Worm (Caenorhabditis elegans) whole organism, L4 larva: ENCODE results near the gene F18E3.12.

Source experiments
- ZK546.5 ChIP-seq, 2 experiments: sonication (generic microtip); optimal IDR thresholded peaks; 2 replicates each; lab custom pipeline; 2017; ENCODE audit warnings: missing biosample characterization in 2 of 2, missing genetic modification characterization in 2 of 2
- aha-1 ChIP-seq: fragments of 150-350 bp; peaks from one replicate; lab custom pipeline; 2014; ENCODE audit warnings: missing biosample characterization, missing genetic modification characterization
- ama-1 ChIP-seq: fragments of 150-350 bp; optimal IDR thresholded peaks from 2 replicates; lab custom pipeline; 2014; ENCODE audit warnings: inconsistent platforms, mixed read lengths
- arid-1 ChIP-seq: fragments of 200-800 bp; sonication (Bioruptor generic); conservative IDR thresholded peaks from 2 replicates; pipeline ENCODE4 v1.3.6; 2022; ENCODE audit warnings: missing genetic modification reagents, missing genetic modification characterization, missing compliant biosample characterization
- ceh-32 ChIP-seq: sonication (generic microtip); optimal IDR thresholded peaks from 2 replicates; lab custom pipeline; 2016; ENCODE audit warnings: mild to moderate bottlenecking, missing genetic modification characterization, missing compliant biosample characterization; ENCODE audit not compliant: poor library complexity
- cey-2 ChIP-seq: sonication (generic microtip); optimal IDR thresholded peaks from 3 replicates; lab custom pipeline; 2017; ENCODE audit warnings: missing genetic modification characterization, mild to moderate bottlenecking, missing compliant biosample characterization, antibody characterized with exemption, borderline replicate concordance; ENCODE audit not compliant: insufficient read depth
- dmd-8 ChIP-seq: fragments of 200-800 bp; sonication (Bioruptor generic); IDR thresholded peaks from 2 replicates; pipeline ENCODE4 v1.3.6; 2022; ENCODE audit warnings: missing genetic modification characterization, missing compliant biosample characterization
- mdl-1 ChIP-seq, 2 experiments: fragments of 150-350 bp in 1 of 2; sonication (generic microtip) in 1 of 2; optimal IDR thresholded peaks; 2 replicates each; lab custom pipeline; 2014 to 2017; ENCODE audit warnings: missing biosample characterization in 2 of 2, missing genetic modification characterization in 2 of 2
- nhr-10 ChIP-seq: fragments of 150-350 bp; optimal IDR thresholded peaks from 2 replicates; lab custom pipeline; 2014; ENCODE audit warnings: missing biosample characterization, missing genetic modification characterization
- nhr-6 ChIP-seq: fragments of 150-350 bp; optimal IDR thresholded peaks from 2 replicates; lab custom pipeline; 2014; ENCODE audit warnings: missing biosample characterization, missing genetic modification characterization
- nhr-77 ChIP-seq: fragments of 150-350 bp; optimal IDR thresholded peaks from 2 replicates; lab custom pipeline; 2014; ENCODE audit warnings: missing biosample characterization, missing genetic modification characterization
- pqm-1 ChIP-seq: sonication (generic microtip); optimal IDR thresholded peaks from 2 replicates; lab custom pipeline; 2017; ENCODE audit warnings: missing biosample characterization, missing genetic modification characterization
- unc-62 ChIP-seq, 3 experiments: fragments of 150-350 bp in 1 of 3; sonication (generic microtip); optimal IDR thresholded peaks in 2 of 3; peaks in 1 of 3; 1 replicate in 1 of 3; 2 replicates in 2 of 3; lab custom pipeline; 2014 to 2017; ENCODE audit warnings: missing biosample characterization in 3 of 3, missing genetic modification characterization in 3 of 3, missing genetic modification reagents in 3 of 3, missing genotype in 1 of 3
- zag-1 ChIP-seq: fragments of 150-350 bp; optimal IDR thresholded peaks from 2 replicates; lab custom pipeline; 2014; ENCODE audit warnings: missing biosample characterization, missing genetic modification characterization

- TF ChIP-seq arid-1 (GFP tag; lab: Robert Waterston, UW), result no peak
- no peak for TF ChIP-seq nhr-77
- TF ChIP-seq nhr-6 (tag; lab: Kevin White, UChicago), result no peak
- no peak for TF ChIP-seq pqm-1 (tag; lab: Kevin White, UChicago)
- no peak for TF ChIP-seq cey-2
- TF ChIP-seq ceh-32 (tag; lab: Kevin White, UChicago), result no peak
- TF ChIP-seq unc-62 (GFP tag; optimal IDR thresholded peaks at IDR 0.05 in 1 of 2; lab: Kevin White, UChicago), result no peak
- TF ChIP-seq unc-62 (tag; optimal IDR thresholded peaks at IDR 0.05; lab: Kevin White, UChicago), result no peak
- TF ChIP-seq ZK546.5 (tag; optimal IDR thresholded peaks at IDR 0.05; lab: Kevin White, UChicago), result no peak
- no peak for TF ChIP-seq aha-1 (tag; lab: Kevin White, UChicago)
- no peak for TF ChIP-seq mdl-1 (tag; optimal IDR thresholded peaks at IDR 0.05; lab: Kevin White, UChicago)
- TF ChIP-seq zag-1 (tag; lab: Kevin White, UChicago), result no peak
- TF ChIP-seq ama-1 (lab: Kevin White, UChicago), result no peak
- TF ChIP-seq dmd-8 (GFP tag; lab: Robert Waterston, UW), result no peak
- TF ChIP-seq nhr-10 (tag; lab: Kevin White, UChicago), result no peak
Observed at ce11 chrV:7400588-7400987, 14.2 kb upstream of the F18E3.12 start, which contains the start of gene srx-60.
